Worm (Caenorhabditis elegans): ENCODE results near the gene elof-1.

DNA sequence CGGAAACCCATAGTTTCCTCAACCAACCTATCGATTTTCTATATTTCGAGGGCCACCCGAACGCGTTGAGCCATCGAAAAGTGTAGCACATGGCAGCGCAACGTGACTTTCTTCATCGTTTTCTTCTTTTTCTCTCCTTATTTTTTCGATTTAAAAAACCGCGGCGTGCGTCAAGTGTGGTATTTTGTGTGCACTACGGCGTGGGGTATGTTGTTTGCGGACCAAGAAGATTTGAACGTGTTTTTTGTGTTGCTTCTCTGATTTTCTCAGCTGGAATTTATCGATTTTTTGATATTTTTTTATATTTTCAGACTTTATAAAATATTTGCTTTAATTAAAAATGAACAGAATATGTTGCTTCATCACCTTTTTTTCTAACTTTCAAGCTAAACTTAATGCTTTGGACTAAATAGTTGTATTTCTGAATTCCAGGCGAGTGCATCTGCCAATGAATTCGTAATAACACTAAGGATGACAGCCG is 8.4 kb downstream of the elof-1 start, which contains the start of the genes agl-1 and pfs-2:
- TF ChIP-seq hlh-13 (GFP tag; optimal IDR thresholded peaks at IDR 0.05) (no peak), pros-1 (tag; optimal IDR thresholded peaks at IDR 0.05) (no peak), sdc-2 (tag; optimal IDR thresholded peaks at IDR 0.05) (no peak), nfya-1 (tag; optimal IDR thresholded peaks at IDR 0.05) (peak; percentile 77), pqm-1 (tag; optimal IDR thresholded peaks at IDR 0.05) (no peak), pag-3 (tag; optimal IDR thresholded peaks at IDR 0.05; ENCODE audit: borderline replicate concordance) (no peak), ceh-24 (tag; optimal IDR thresholded peaks at IDR 0.05) (no peak), sox-2 (GFP tag; IDR thresholded peaks at IDR 0.05) (no peak), ceh-19 (GFP tag; optimal IDR thresholded peaks at IDR 0.05) (no peak), ets-4 (tag; optimal IDR thresholded peaks at IDR 0.05) (no peak), lin-11 (tag; optimal IDR thresholded peaks at IDR 0.05) (no peak), ceh-22 (tag; optimal IDR thresholded peaks at IDR 0.05) (no peak), unc-55 (GFP tag; optimal IDR thresholded peaks at IDR 0.05) (no peak), lim-6 (tag; optimal IDR thresholded peaks at IDR 0.05) (no peak)
